Fruit fly (Drosophila melanogaster) whole organism, embryonic: ENCODE data around the gene Actbeta.

Source experiments
- Adf1 ChIP-seq: fragments of 200-800 bp; sonication (Bioruptor generic); IDR thresholded peaks from 2 replicates; pipeline ENCODE4 v1.3.6; 2022; ENCODE audit warnings: missing biosample characterization, missing genetic modification characterization
- Atf6 ChIP-seq: fragments of 200-800 bp; sonication (Bioruptor generic); IDR thresholded peaks from 2 replicates; pipeline ENCODE4 v1.3.6; 2022; ENCODE audit warnings: missing biosample characterization, missing genetic modification characterization
- B-H2 ChIP-seq: fragments of 200-800 bp; sonication (Bioruptor generic); optimal IDR thresholded peaks from 2 replicates; lab custom pipeline; 2018; ENCODE audit warnings: missing biosample characterization, mild to moderate bottlenecking, missing genetic modification characterization
- CG11085 ChIP-seq: fragments of 200-800 bp; sonication (Bioruptor generic); IDR thresholded peaks from 2 replicates; pipeline ENCODE4 v1.3.6; 2022; ENCODE audit warnings: missing biosample characterization, missing genetic modification characterization
- CG11560 ChIP-seq: fragments of 200-800 bp; sonication (Bioruptor generic); IDR thresholded peaks from 3 replicates; pipeline ENCODE4 v1.3.6; 2022; ENCODE audit warnings: missing biosample characterization, missing genetic modification characterization
- CG12942 ChIP-seq: fragments of 200-800 bp; sonication (Bioruptor generic); optimal IDR thresholded peaks from 3 replicates; lab custom pipeline; 2016; ENCODE audit warnings: missing biosample characterization, missing genetic modification characterization
- CG14965 ChIP-seq: fragments of 200-800 bp; sonication (Bioruptor generic); optimal IDR thresholded peaks from 2 replicates; lab custom pipeline; 2016; ENCODE audit warnings: missing biosample characterization, missing genetic modification characterization, borderline replicate concordance
- CG15011 ChIP-seq: fragments of 200-800 bp; sonication (Bioruptor generic); optimal IDR thresholded peaks from 3 replicates; lab custom pipeline; 2018; ENCODE audit warnings: missing biosample characterization, mild to moderate bottlenecking, missing genetic modification characterization
- CG15601 ChIP-seq: fragments of 200-800 bp; sonication (Bioruptor generic); optimal IDR thresholded peaks from 3 replicates; lab custom pipeline; 2019; ENCODE audit warnings: missing biosample characterization, mild to moderate bottlenecking, missing genetic modification characterization, moderate library complexity
- CG15696 ChIP-seq: fragments of 200-800 bp; sonication (Bioruptor generic); optimal IDR thresholded peaks from 2 replicates; lab custom pipeline; 2019; ENCODE audit warnings: missing biosample characterization, mild to moderate bottlenecking, missing genetic modification characterization, moderate library complexity
- CG1647 ChIP-seq: fragments of 200-800 bp; sonication (Bioruptor generic); optimal IDR thresholded peaks from 3 replicates; lab custom pipeline; 2016; ENCODE audit warnings: missing biosample characterization, missing genetic modification characterization
- CG16813 ChIP-seq: fragments of 200-800 bp; sonication (Bioruptor generic); IDR thresholded peaks from 3 replicates; pipeline ENCODE4 v1.3.6; 2022; ENCODE audit warnings: missing biosample characterization, missing genetic modification characterization; ENCODE audit not compliant: partially characterized antibody
- CG18599 ChIP-seq: fragments of 200-800 bp; sonication (Bioruptor generic); optimal IDR thresholded peaks from 3 replicates; lab custom pipeline; 2017; ENCODE audit warnings: missing biosample characterization, missing genetic modification characterization, mild to moderate bottlenecking, moderate library complexity, missing genetic modification reagents
- CG30020 ChIP-seq: fragments of 200-800 bp; optimal IDR thresholded peaks from 2 replicates; lab custom pipeline; 2019; ENCODE audit warnings: missing biosample characterization, mild to moderate bottlenecking, missing genetic modification characterization, moderate library complexity
- CG6683 ChIP-seq: fragments of 200-800 bp; sonication (Bioruptor generic); optimal IDR thresholded peaks from 2 replicates; lab custom pipeline; 2017; ENCODE audit warnings: missing biosample characterization, mild to moderate bottlenecking, missing genetic modification characterization, missing genetic modification reagents
- CG6765 ChIP-seq: fragments of 200-800 bp; sonication (Bioruptor generic); optimal IDR thresholded peaks from 3 replicates; lab custom pipeline; 2017; ENCODE audit warnings: missing biosample characterization, mild to moderate bottlenecking, missing genetic modification characterization
- CG7357 ChIP-seq: fragments of 200-800 bp; sonication (Bioruptor generic); IDR thresholded peaks from 3 replicates; pipeline ENCODE4 v1.3.6; 2022; ENCODE audit warnings: missing biosample characterization, missing genetic modification characterization
- CG7928 ChIP-seq: fragments of 200-800 bp; sonication (Bioruptor generic); optimal IDR thresholded peaks from 2 replicates; lab custom pipeline; 2017; ENCODE audit warnings: missing biosample characterization, mild to moderate bottlenecking, missing genetic modification characterization
- CG7987 ChIP-seq: fragments of 200-800 bp; sonication (Bioruptor generic); optimal IDR thresholded peaks from 2 replicates; lab custom pipeline; 2018; ENCODE audit warnings: missing biosample characterization, mild to moderate bottlenecking, missing genetic modification characterization, moderate library complexity
- CG9932 ChIP-seq: fragments of 200-800 bp; sonication (Bioruptor generic); IDR thresholded peaks from 2 replicates; pipeline ENCODE4 v1.3.6; 2022; ENCODE audit warnings: missing biosample characterization, missing genetic modification characterization
- CHES-1-like ChIP-seq: fragments of 200-800 bp; sonication (Bioruptor generic); optimal IDR thresholded peaks from 2 replicates; lab custom pipeline; 2016; ENCODE audit warnings: missing biosample characterization, missing genetic modification characterization
- Camta ChIP-seq: fragments of 200-800 bp; sonication (Bioruptor generic); optimal IDR thresholded peaks from 2 replicates; lab custom pipeline; 2016; ENCODE audit warnings: missing biosample characterization, missing genetic modification characterization
- CrebB ChIP-seq: fragments of 200-800 bp; sonication (Bioruptor generic); optimal IDR thresholded peaks from 3 replicates; lab custom pipeline; 2018; ENCODE audit warnings: missing biosample characterization, mild to moderate bottlenecking, missing genetic modification characterization
- Deaf1 ChIP-seq: fragments of 200-800 bp; optimal IDR thresholded peaks from 3 replicates; lab custom pipeline; 2019; ENCODE audit warnings: missing biosample characterization, mild to moderate bottlenecking, missing genetic modification characterization, moderate library complexity
- HHEX ChIP-seq: fragments of 200-800 bp; sonication (Bioruptor generic); optimal IDR thresholded peaks from 3 replicates; lab custom pipeline; 2017; ENCODE audit warnings: missing biosample characterization, mild to moderate bottlenecking, missing genetic modification characterization, missing genetic modification reagents
- HLH4C ChIP-seq: fragments of 200-800 bp; sonication (Bioruptor generic); IDR thresholded peaks from 3 replicates; pipeline ENCODE4 v1.3.6; 2022; ENCODE audit warnings: missing biosample characterization, missing genetic modification characterization; ENCODE audit not compliant: partially characterized antibody
- Lpt ChIP-seq: fragments of >200 bp; optimal IDR thresholded peaks from 2 replicates; lab custom pipeline; 2018; ENCODE audit warnings: missing biosample characterization, missing genetic modification characterization
- NC2α ChIP-seq: fragments of 200-800 bp; sonication (Bioruptor generic); optimal IDR thresholded peaks from 2 replicates; lab custom pipeline; 2016; ENCODE audit warnings: missing biosample characterization, missing genetic modification characterization
- NC2β ChIP-seq: fragments of 200-800 bp; sonication (Bioruptor generic); optimal IDR thresholded peaks from 2 replicates; lab custom pipeline; 2016; ENCODE audit warnings: missing biosample characterization, missing genetic modification characterization
- Nf-YC ChIP-seq: fragments of 200-800 bp; optimal IDR thresholded peaks from 3 replicates; lab custom pipeline; 2019; ENCODE audit warnings: missing biosample characterization, mild to moderate bottlenecking, missing genetic modification characterization, moderate library complexity
- Poxn ChIP-seq: fragments of 200-800 bp; sonication (Bioruptor generic); IDR thresholded peaks from 2 replicates; pipeline ENCODE4 v1.3.6; 2022; ENCODE audit warnings: missing biosample characterization, missing genetic modification characterization
- Ssrp ChIP-seq: fragments of 200-800 bp; sonication (Bioruptor generic); optimal IDR thresholded peaks from 2 replicates; lab custom pipeline; 2018; ENCODE audit warnings: missing biosample characterization, mild to moderate bottlenecking, missing genetic modification characterization, moderate library complexity
- bab2 ChIP-seq: fragments of 200-800 bp; sonication (Bioruptor generic); optimal IDR thresholded peaks from 2 replicates; lab custom pipeline; 2016; ENCODE audit warnings: missing biosample characterization, missing genetic modification characterization
- chif ChIP-seq, 2 experiments: fragments of 200-800 bp; sonication (Bioruptor generic); optimal IDR thresholded peaks; 3 replicates each; lab custom pipeline; 2016; ENCODE audit warnings: missing biosample characterization in 2 of 2, missing genetic modification characterization in 2 of 2
- chn ChIP-seq: fragments of 200-800 bp; sonication (Bioruptor generic); optimal IDR thresholded peaks from 2 replicates; lab custom pipeline; 2016; ENCODE audit warnings: missing biosample characterization, missing genetic modification characterization
- ci ChIP-seq: fragments of 200-800 bp; sonication (Bioruptor generic); IDR thresholded peaks from 3 replicates; pipeline ENCODE4 v1.3.6; 2022; ENCODE audit warnings: missing biosample characterization, missing genetic modification characterization
- eve ChIP-seq, 2 experiments: fragments of >200 bp; optimal IDR thresholded peaks; 2 replicates each; lab custom pipeline; 2017; ENCODE audit warnings: missing biosample characterization in 2 of 2, missing genetic modification characterization in 2 of 2
- gce ChIP-seq: fragments of 200-800 bp; sonication (Bioruptor generic); IDR thresholded peaks from 3 replicates; pipeline ENCODE4 v1.3.6; 2022; ENCODE audit warnings: missing biosample characterization, missing genetic modification characterization
- gfzf ChIP-seq: fragments of 200-800 bp; sonication (Bioruptor generic); optimal IDR thresholded peaks from 2 replicates; lab custom pipeline; 2016; ENCODE audit warnings: missing biosample characterization, mild to moderate bottlenecking, missing genetic modification characterization, moderate library complexity
- grau ChIP-seq: fragments of 200-800 bp; optimal IDR thresholded peaks from 3 replicates; lab custom pipeline; 2019; ENCODE audit warnings: missing biosample characterization, mild to moderate bottlenecking, missing genetic modification characterization, moderate library complexity
- hb ChIP-seq: fragments of 200-800 bp; sonication (Bioruptor generic); IDR thresholded peaks from 3 replicates; pipeline ENCODE4 v1.3.6; 2022; ENCODE audit warnings: missing biosample characterization, missing genetic modification characterization; ENCODE audit not compliant: partially characterized antibody
- kah ChIP-seq: fragments of 200-800 bp; sonication (Bioruptor generic); optimal IDR thresholded peaks from 2 replicates; lab custom pipeline; 2018; ENCODE audit warnings: missing biosample characterization, mild to moderate bottlenecking, missing genetic modification characterization
- pb ChIP-seq: fragments of 200-800 bp; sonication (Bioruptor generic); optimal IDR thresholded peaks from 3 replicates; lab custom pipeline; 2016; ENCODE audit warnings: missing biosample characterization, missing genetic modification characterization
- schlank ChIP-seq: fragments of 200-800 bp; sonication (Bioruptor generic); optimal IDR thresholded peaks from 2 replicates; lab custom pipeline; 2018; ENCODE audit warnings: missing biosample characterization, mild to moderate bottlenecking, missing genetic modification characterization
- sna ChIP-seq: fragments of 200-800 bp; sonication (Bioruptor generic); IDR thresholded peaks from 2 replicates; pipeline ENCODE4 v1.3.6; 2022; ENCODE audit warnings: missing biosample characterization, missing genetic modification characterization; ENCODE audit not compliant: partially characterized antibody
- so ChIP-seq: fragments of 200-800 bp; sonication (Bioruptor generic); IDR thresholded peaks from 3 replicates; pipeline ENCODE4 v1.3.6; 2022; ENCODE audit warnings: missing biosample characterization, missing genetic modification characterization
- ssp ChIP-seq: fragments of 200-800 bp; sonication (Bioruptor generic); IDR thresholded peaks from 2 replicates; pipeline ENCODE4 v1.3.6; 2022; ENCODE audit warnings: missing biosample characterization, missing genetic modification characterization
- sug ChIP-seq: fragments of 200-800 bp; optimal IDR thresholded peaks from 2 replicates; lab custom pipeline; 2019; ENCODE audit warnings: missing biosample characterization, mild to moderate bottlenecking, missing genetic modification characterization, moderate library complexity
- tap ChIP-seq: fragments of 200-800 bp; optimal IDR thresholded peaks from 3 replicates; lab custom pipeline; 2019; ENCODE audit warnings: missing biosample characterization, mild to moderate bottlenecking, missing genetic modification characterization, moderate library complexity
- tna ChIP-seq: fragments of 200-800 bp; sonication (Bioruptor generic); IDR thresholded peaks from 2 replicates; pipeline ENCODE4 v1.3.6; 2022; ENCODE audit warnings: missing biosample characterization, missing genetic modification characterization; ENCODE audit not compliant: partially characterized antibody
- trh ChIP-seq: fragments of 200-800 bp; sonication (Bioruptor generic); optimal IDR thresholded peaks from 2 replicates; lab custom pipeline; 2016; ENCODE audit warnings: missing biosample characterization, missing genetic modification characterization

Actbeta gene

DNA sequence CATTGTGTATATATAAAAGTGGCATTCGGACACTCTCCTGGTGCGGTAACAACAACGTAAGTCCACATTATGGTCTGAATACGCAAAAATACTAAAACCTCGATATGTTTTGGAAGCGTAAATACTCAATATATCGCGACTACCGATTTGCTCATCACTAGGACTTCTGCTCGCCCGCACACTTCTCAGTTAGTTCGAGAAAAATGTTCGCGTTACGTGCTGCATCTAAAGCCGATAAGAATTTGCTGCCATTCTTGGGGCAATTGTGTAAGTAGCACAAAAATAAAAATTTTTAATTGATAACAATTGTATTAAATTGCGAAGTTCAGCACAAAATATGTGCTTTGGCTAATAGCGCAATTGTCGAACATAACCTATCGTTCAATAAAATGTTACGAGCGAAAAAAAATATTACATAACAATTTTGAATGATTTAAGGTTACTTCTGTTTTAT is 52.9 kb downstream of the Actbeta start, which contains the start of gene CG11076 (continued):
- TF ChIP-seq CrebB (peak; percentile 20), CG11085 (GFP tag; lab: Robert Waterston, UW) (no peak), HLH4C (GFP tag; lab: Robert Waterston, UW) (no peak), Nf-YC (tag; lab: Kevin White, UChicago) (peak; percentile 41), CG7357 (GFP tag; lab: Robert Waterston, UW) (peak; percentile 92), Atf6 (GFP tag; lab: Robert Waterston, UW) (no peak), Adf1 (GFP tag; lab: Robert Waterston, UW) (peak; percentile 22; the same call in 1 of the 2 replicates), gce (no peak), CG12942 (no peak), so (no peak), HHEX (GFP tag; lab: Kevin White, UChicago) (no peak), tap (no peak), ci (GFP tag; lab: Robert Waterston, UW) (no peak), CG16813 (GFP tag; lab: Robert Waterston, UW) (peak; percentile 78; the same call in 2 of the 3 replicates), NC2α (GFP tag; lab: Kevin White, UChicago) (no peak), Poxn (GFP tag; lab: Robert Waterston, UW) (no peak), CG15011 (no peak), ssp (GFP tag; lab: Robert Waterston, UW) (peak; percentile 94), CG6683 (GFP tag; lab: Kevin White, UChicago) (no peak), pb (GFP tag; lab: Kevin White, UChicago) (no peak), trh (GFP tag; lab: Kevin White, UChicago) (no peak), schlank (tag; lab: Kevin White, UChicago) (no peak), CG1647 (GFP tag; lab: Kevin White, UChicago) (no peak), CHES-1-like (no peak), CG11560 (tag; lab: Robert Waterston, UW) (no peak), Lpt (GFP tag; lab: Kevin White, UChicago) (no peak), B-H2 (peak; percentile 6), chn (GFP tag; lab: Kevin White, UChicago) (no peak), Deaf1 (tag; lab: Kevin White, UChicago) (no peak), CG7928 (GFP tag; lab: Kevin White, UChicago) (no peak), gfzf (GFP tag; lab: Kevin White, UChicago) (peak; percentile 39), sna (GFP tag; lab: Robert Waterston, UW) (no peak; the same call in 1 of the 2 replicates), CG15696 (tag; lab: Kevin White, UChicago) (no peak), bab2 (GFP tag; lab: Kevin White, UChicago) (no peak), tna (GFP tag; lab: Robert Waterston, UW) (no peak; the same call in 1 of the 2 replicates), CG9932 (GFP tag; lab: Robert Waterston, UW) (no peak), Ssrp (tag; lab: Kevin White, UChicago) (no peak), eve (GFP tag; optimal IDR thresholded peaks at IDR 0.05; lab: Kevin White, UChicago) (peak in 1 of 2 experiments; percentile 33), sug (tag; lab: Kevin White, UChicago) (peak; percentile 16), grau (tag; lab: Kevin White, UChicago) (no peak), CG30020 (tag; lab: Kevin White, UChicago) (peak; percentile 96), hb (GFP tag; lab: Robert Waterston, UW) (no peak), kah (GFP tag; lab: Kevin White, UChicago) (peak; percentile 21), CG18599 (GFP tag; lab: Kevin White, UChicago) (no peak), CG6765 (GFP tag; lab: Kevin White, UChicago) (peak; percentile 75), Camta (GFP tag; lab: Kevin White, UChicago) (no peak), NC2β (GFP tag; lab: Kevin White, UChicago) (peak; percentile 1), CG14965 (GFP tag; lab: Kevin White, UChicago) (no peak), CG7987 (no peak), chif (GFP tag; optimal IDR thresholded peaks at IDR 0.05; lab: Kevin White, UChicago) (no peak), CG15601 (tag; lab: Kevin White, UChicago) (no peak)
